Fruit fly (Drosophila melanogaster): ENCODE measurements around the gene CG42780.

The CG42780 gene

DNA sequence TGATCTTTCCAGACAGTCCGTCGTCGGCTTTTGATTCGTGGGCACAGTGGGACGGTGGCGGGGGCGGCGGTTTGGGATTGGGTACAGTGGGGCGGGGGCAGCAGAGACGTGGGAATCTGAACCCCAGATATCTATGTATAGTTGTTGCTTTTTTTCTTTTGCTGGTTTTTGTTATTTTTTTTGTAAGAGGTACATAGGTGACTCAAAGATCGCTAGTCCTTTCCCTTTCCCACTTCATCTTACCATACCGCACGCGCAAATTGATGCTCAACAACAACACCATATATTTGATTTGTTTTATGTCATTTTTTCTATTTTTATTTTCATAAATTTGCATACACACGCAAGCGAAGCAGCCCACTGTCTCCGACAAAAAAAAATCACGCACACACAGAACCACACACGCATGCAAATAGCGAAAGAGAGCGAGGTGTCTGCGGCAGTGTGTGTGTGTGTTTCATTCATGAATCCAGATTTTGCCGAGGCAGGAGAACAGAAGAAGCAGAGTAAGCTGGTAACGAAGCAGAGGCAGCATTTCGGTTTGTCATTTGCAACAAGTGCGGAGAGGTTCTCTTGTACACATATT is 26.1 kb downstream of the CG42780 start (continued):
- TF ChIP-seq CG10654 (GFP tag; optimal IDR thresholded peaks at IDR 0.05) = peak; percentile 1
- TF ChIP-seq Chrac-16 (GFP tag; optimal IDR thresholded peaks at IDR 0.05) = peak; percentile 53
- no peak for TF ChIP-seq Neu2 (GFP tag; optimal IDR thresholded peaks at IDR 0.05; ENCODE audit: borderline replicate concordance)
- 0 out of 3 replicates have a peak, but pooled peaks have one; percentile 41 for TF ChIP-seq Dbx (GFP tag; IDR thresholded peaks at IDR 0.05)
- peak; percentile 17 for TF ChIP-seq Antp (GFP tag; optimal IDR thresholded peaks at IDR 0.05)
- TF ChIP-seq HmgD (GFP tag; optimal IDR thresholded peaks at IDR 0.05) = no peak
- peak; percentile 28 for TF ChIP-seq CG8924 (tag; optimal IDR thresholded peaks at IDR 0.05)
- no peak for TF ChIP-seq Mad (GFP tag; optimal IDR thresholded peaks at IDR 0.05)
- peak; percentile 35 for TF ChIP-seq Atf-2 (GFP tag; optimal IDR thresholded peaks at IDR 0.05)
- TF ChIP-seq CG17568 (GFP tag; optimal IDR thresholded peaks at IDR 0.05) = no peak
- TF ChIP-seq az2 (GFP tag; optimal IDR thresholded peaks at IDR 0.05) = peak; percentile 52
- no peak for TF ChIP-seq en (GFP tag; optimal IDR thresholded peaks at IDR 0.05)
- 0 out of 2 replicates have a peak, but pooled peaks have one; percentile 12 for TF ChIP-seq CG31224 (GFP tag; IDR thresholded peaks at IDR 0.05)
- no peak for TF ChIP-seq zfh2 (GFP tag; optimal IDR thresholded peaks at IDR 0.05)
- TF ChIP-seq CG18011 (GFP tag; optimal IDR thresholded peaks at IDR 0.05) = no peak
- no peak for TF ChIP-seq kah (GFP tag; optimal IDR thresholded peaks at IDR 0.05)
- TF ChIP-seq twi (tag; optimal IDR thresholded peaks at IDR 0.05) = peak; percentile 37
- no peak for TF ChIP-seq CG10274 (GFP tag; optimal IDR thresholded peaks at IDR 0.05)
- no peak for TF ChIP-seq CG12071 (GFP tag; optimal IDR thresholded peaks at IDR 0.05)
- peak; percentile 47 for TF ChIP-seq Meics (GFP tag; optimal IDR thresholded peaks at IDR 0.05)
- TF ChIP-seq MESR4 (GFP tag; optimal IDR thresholded peaks at IDR 0.05) = no peak
- TF ChIP-seq mirr (GFP tag; optimal IDR thresholded peaks at IDR 0.05) = no peak
- no peak for TF ChIP-seq Scr (GFP tag; IDR thresholded peaks at IDR 0.05; ENCODE audit: partially characterized antibody)
- peak; percentile 40; the same call in 1 of the 2 replicates for TF ChIP-seq al (GFP tag; IDR thresholded peaks at IDR 0.05)
- TF ChIP-seq ab (GFP tag; optimal IDR thresholded peaks at IDR 0.05) = no peak
- TF ChIP-seq CG5953 (GFP tag; IDR thresholded peaks at IDR 0.05) = no peak
- peak; percentile 4 for TF ChIP-seq Vsx1 (GFP tag; optimal IDR thresholded peaks at IDR 0.05)
- TF ChIP-seq unpg (GFP tag; optimal IDR thresholded peaks at IDR 0.05) = peak; percentile 63
- TF ChIP-seq Doc3 (GFP tag; IDR thresholded peaks at IDR 0.05; ENCODE audit: partially characterized antibody) = no peak
- TF ChIP-seq CG18764 (GFP tag; optimal IDR thresholded peaks at IDR 0.05) = no peak
- peak; percentile 52 for TF ChIP-seq slbo (GFP tag; IDR thresholded peaks at IDR 0.05)
- TF ChIP-seq CG4730 (GFP tag; IDR thresholded peaks at IDR 0.05) = no peak
- TF ChIP-seq Pdp1 (GFP tag; optimal IDR thresholded peaks at IDR 0.05) = peak; percentile 22 to 30
- no peak for TF ChIP-seq aop (GFP tag; IDR thresholded peaks at IDR 0.05)
- no peak for TF ChIP-seq Ets97D (GFP tag; optimal IDR thresholded peaks at IDR 0.05)
- no peak for TF ChIP-seq D19B (GFP tag; optimal IDR thresholded peaks at IDR 0.05)
- 0 out of 2 replicates have a peak, but pooled peaks have one; percentile 30 for TF ChIP-seq dimm (GFP tag; IDR thresholded peaks at IDR 0.05)
- TF ChIP-seq vfl (GFP tag; optimal IDR thresholded peaks at IDR 0.05) = no peak
- TF ChIP-seq br (optimal IDR thresholded peaks at IDR 0.05) = no peak
- peak; percentile 89 for TF ChIP-seq Ets65A (GFP tag)
- TF ChIP-seq CG6254 (GFP tag; optimal IDR thresholded peaks at IDR 0.05) = peak; percentile 18
- no peak for TF ChIP-seq chinmo (GFP tag; IDR thresholded peaks at IDR 0.05; ENCODE audit: partially characterized antibody)
- peak; percentile 47; the same call in 1 of the 2 replicates for TF ChIP-seq ara (GFP tag; IDR thresholded peaks at IDR 0.05)
- peak; percentile 94 for TF ChIP-seq CG4707 (GFP tag; optimal IDR thresholded peaks at IDR 0.05)
- TF ChIP-seq CG15514 (GFP tag; optimal IDR thresholded peaks at IDR 0.05) = no peak
- TF ChIP-seq CG17359 (tag; optimal IDR thresholded peaks at IDR 0.05) = peak; percentile 50
- TF ChIP-seq dm (GFP tag; optimal IDR thresholded peaks at IDR 0.05) = peak; percentile 20
- TF ChIP-seq zf30C (GFP tag; optimal IDR thresholded peaks at IDR 0.05) = no peak
- TF ChIP-seq Bgb (GFP tag; IDR thresholded peaks at IDR 0.05; ENCODE audit: partially characterized antibody) = no peak
- no peak for TF ChIP-seq cas (GFP tag; IDR thresholded peaks at IDR 0.05)
- TF ChIP-seq grn (GFP tag; optimal IDR thresholded peaks at IDR 0.05) = no peak
